Fruit fly (Drosophila melanogaster) whole organism, embryonic: ENCODE measurements around the gene CG5968.

Source experiments
- Aef1 ChIP-seq: fragments of 200-800 bp; sonication (Bioruptor generic); IDR thresholded peaks from 3 replicates; pipeline ENCODE4 v1.3.6; 2022; ENCODE audit warnings: missing biosample characterization, missing genetic modification characterization
- CG10462 ChIP-seq: fragments of 200-800 bp; sonication (Bioruptor generic); optimal IDR thresholded peaks from 2 replicates; lab custom pipeline; 2016; ENCODE audit warnings: missing biosample characterization, missing genetic modification characterization
- CG10543 ChIP-seq: fragments of 200-800 bp; sonication (Bioruptor generic); optimal IDR thresholded peaks from 3 replicates; lab custom pipeline; 2017; ENCODE audit warnings: missing biosample characterization, mild to moderate bottlenecking, missing genetic modification characterization, moderate library complexity
- CG11085 ChIP-seq: fragments of 200-800 bp; sonication (Bioruptor generic); IDR thresholded peaks from 2 replicates; pipeline ENCODE4 v1.3.6; 2022; ENCODE audit warnings: missing biosample characterization, missing genetic modification characterization
- CG12769 ChIP-seq: fragments of 200-800 bp; sonication (Bioruptor generic); optimal IDR thresholded peaks from 2 replicates; lab custom pipeline; 2019; ENCODE audit warnings: missing biosample characterization, mild to moderate bottlenecking, missing genetic modification characterization, moderate library complexity
- CG12942 ChIP-seq: fragments of 200-800 bp; sonication (Bioruptor generic); optimal IDR thresholded peaks from 3 replicates; lab custom pipeline; 2016; ENCODE audit warnings: missing biosample characterization, missing genetic modification characterization
- CG13123 ChIP-seq: fragments of 200-800 bp; sonication (Bioruptor generic); optimal IDR thresholded peaks from 2 replicates; lab custom pipeline; 2016; ENCODE audit warnings: missing biosample characterization, missing genetic modification characterization
- CG13296 ChIP-seq: fragments of 200-800 bp; sonication (Bioruptor generic); optimal IDR thresholded peaks from 3 replicates; lab custom pipeline; 2018; ENCODE audit warnings: missing biosample characterization, mild to moderate bottlenecking, missing genetic modification characterization
- CG14441 ChIP-seq: fragments of 200-800 bp; sonication (Bioruptor generic); IDR thresholded peaks from 2 replicates; pipeline ENCODE4 v1.3.6; 2022; ENCODE audit warnings: missing biosample characterization, missing genetic modification characterization
- CG14710 ChIP-seq: fragments of 200-800 bp; sonication (Bioruptor generic); optimal IDR thresholded peaks from 3 replicates; lab custom pipeline; 2019; ENCODE audit warnings: missing biosample characterization, mild to moderate bottlenecking, missing genetic modification characterization, moderate library complexity
- CG14965 ChIP-seq: fragments of 200-800 bp; sonication (Bioruptor generic); optimal IDR thresholded peaks from 2 replicates; lab custom pipeline; 2016; ENCODE audit warnings: missing biosample characterization, missing genetic modification characterization, borderline replicate concordance
- CG15011 ChIP-seq: fragments of 200-800 bp; sonication (Bioruptor generic); optimal IDR thresholded peaks from 3 replicates; lab custom pipeline; 2018; ENCODE audit warnings: missing biosample characterization, mild to moderate bottlenecking, missing genetic modification characterization
- CG15514 ChIP-seq: fragments of 200-800 bp; sonication (Bioruptor generic); optimal IDR thresholded peaks from 3 replicates; lab custom pipeline; 2017; ENCODE audit warnings: missing biosample characterization, missing genetic modification characterization, mild to moderate bottlenecking, moderate library complexity, missing genetic modification reagents
- CG16779 ChIP-seq: fragments of 200-800 bp; sonication (Bioruptor generic); IDR thresholded peaks from 2 replicates; pipeline ENCODE4 v1.3.6; 2022; ENCODE audit warnings: missing biosample characterization, missing genetic modification characterization
- CG18619 ChIP-seq: fragments of 200-800 bp; sonication (Bioruptor generic); optimal IDR thresholded peaks from 3 replicates; lab custom pipeline; 2017; ENCODE audit warnings: missing biosample characterization, mild to moderate bottlenecking, missing genetic modification characterization
- CG2712 ChIP-seq: fragments of 200-800 bp; optimal IDR thresholded peaks from 3 replicates; lab custom pipeline; 2019; ENCODE audit warnings: missing biosample characterization, mild to moderate bottlenecking, missing genetic modification characterization, moderate library complexity
- CG3065 ChIP-seq: fragments of 200-800 bp; sonication (Bioruptor generic); optimal IDR thresholded peaks from 2 replicates; lab custom pipeline; 2016; ENCODE audit warnings: missing biosample characterization, missing genetic modification characterization
- CG31224 ChIP-seq: fragments of 200-800 bp; sonication (Bioruptor generic); IDR thresholded peaks from 2 replicates; pipeline ENCODE4 v1.3.6; 2022; ENCODE audit warnings: missing biosample characterization, missing genetic modification characterization
- CG3407 ChIP-seq: fragments of 200-800 bp; sonication (Bioruptor generic); optimal IDR thresholded peaks from 2 replicates; lab custom pipeline; 2018; ENCODE audit warnings: missing biosample characterization, mild to moderate bottlenecking, missing genetic modification characterization
- CG43689 ChIP-seq: fragments of 200-800 bp; sonication (Bioruptor generic); IDR thresholded peaks from 2 replicates; pipeline ENCODE4 v1.3.6; 2022; ENCODE audit warnings: missing biosample characterization, missing genetic modification characterization
- CG4424 ChIP-seq: fragments of 200-800 bp; sonication (Bioruptor generic); optimal IDR thresholded peaks from 3 replicates; lab custom pipeline; 2016; ENCODE audit warnings: missing biosample characterization, missing genetic modification characterization
- CG4730 ChIP-seq: fragments of 200-800 bp; sonication (Bioruptor generic); IDR thresholded peaks from 2 replicates; pipeline ENCODE4 v1.3.6; 2022; ENCODE audit warnings: missing biosample characterization, missing genetic modification characterization
- CG4820 ChIP-seq: fragments of 200-800 bp; sonication (Bioruptor generic); optimal IDR thresholded peaks from 3 replicates; lab custom pipeline; 2016; ENCODE audit warnings: missing biosample characterization, missing genetic modification characterization
- CG8290 ChIP-seq, 3 experiments: fragments of 200-800 bp; sonication (Bioruptor generic); optimal IDR thresholded peaks; 2 replicates each; lab custom pipeline; 2016 to 2019; ENCODE audit warnings: missing biosample characterization in 3 of 3, missing genetic modification characterization in 3 of 3, mild to moderate bottlenecking in 2 of 3, moderate library complexity in 1 of 3
- CTCF ChIP-seq: fragments of 200-800 bp; sonication (Bioruptor generic); optimal IDR thresholded peaks from 2 replicates; lab custom pipeline; 2017; ENCODE audit warnings: missing biosample characterization, mild to moderate bottlenecking, missing genetic modification characterization, moderate library complexity
- Doc3 ChIP-seq: fragments of 200-800 bp; sonication (Bioruptor generic); IDR thresholded peaks from 3 replicates; pipeline ENCODE4 v1.3.6; 2022; ENCODE audit warnings: missing biosample characterization, missing genetic modification characterization; ENCODE audit not compliant: partially characterized antibody
- ERR ChIP-seq: fragments of 200-800 bp; sonication (Bioruptor generic); optimal IDR thresholded peaks from 2 replicates; lab custom pipeline; 2016; ENCODE audit warnings: missing biosample characterization, missing genetic modification characterization
- Hey ChIP-seq: fragments of 200-800 bp; sonication (Bioruptor generic); optimal IDR thresholded peaks from 3 replicates; lab custom pipeline; 2018; ENCODE audit warnings: missing biosample characterization, mild to moderate bottlenecking, missing genetic modification characterization
- Lim3 ChIP-seq: fragments of 200-800 bp; sonication (Bioruptor generic); IDR thresholded peaks from 2 replicates; pipeline ENCODE4 v1.3.6; 2022; ENCODE audit warnings: missing biosample characterization, missing genetic modification characterization
- Lpt ChIP-seq: fragments of >200 bp; optimal IDR thresholded peaks from 2 replicates; lab custom pipeline; 2018; ENCODE audit warnings: missing biosample characterization, missing genetic modification characterization
- NC2β ChIP-seq: fragments of 200-800 bp; sonication (Bioruptor generic); optimal IDR thresholded peaks from 2 replicates; lab custom pipeline; 2016; ENCODE audit warnings: missing biosample characterization, missing genetic modification characterization
- NFAT ChIP-seq: fragments of 200-800 bp; sonication (Bioruptor generic); IDR thresholded peaks from 2 replicates; pipeline ENCODE4 v1.3.6; 2022; ENCODE audit warnings: missing biosample characterization, missing genetic modification characterization
- Oli ChIP-seq: fragments of 200-800 bp; sonication (Bioruptor generic); optimal IDR thresholded peaks from 2 replicates; lab custom pipeline; 2018; ENCODE audit warnings: missing biosample characterization, mild to moderate bottlenecking, missing genetic modification characterization, moderate library complexity
- Sin3A ChIP-seq: fragments of >200 bp; optimal IDR thresholded peaks from 2 replicates; lab custom pipeline; 2018
- caup ChIP-seq: fragments of 200-800 bp; sonication (Bioruptor generic); optimal IDR thresholded peaks from 3 replicates; lab custom pipeline; 2017; ENCODE audit warnings: missing biosample characterization, mild to moderate bottlenecking, missing genetic modification characterization, moderate library complexity; ENCODE audit not compliant: severe bottlenecking
- chinmo ChIP-seq: fragments of 200-800 bp; sonication (Bioruptor generic); IDR thresholded peaks from 4 replicates; pipeline ENCODE4 v1.3.6; 2022; ENCODE audit warnings: missing biosample characterization, missing genetic modification characterization; ENCODE audit not compliant: partially characterized antibody
- dan ChIP-seq: fragments of 200-800 bp; sonication (Bioruptor generic); IDR thresholded peaks from 2 replicates; pipeline ENCODE4 v1.3.6; 2022; ENCODE audit warnings: missing biosample characterization, missing genetic modification characterization
- dmrt99B ChIP-seq: fragments of 200-800 bp; sonication (Bioruptor generic); optimal IDR thresholded peaks from 2 replicates; lab custom pipeline; 2018; ENCODE audit warnings: missing biosample characterization, mild to moderate bottlenecking, missing genetic modification characterization, moderate library complexity
- fd64A ChIP-seq: fragments of 200-800 bp; sonication (Bioruptor generic); optimal IDR thresholded peaks from 3 replicates; lab custom pipeline; 2018; ENCODE audit warnings: missing biosample characterization, mild to moderate bottlenecking, missing genetic modification characterization
- gcm2 ChIP-seq: fragments of 200-800 bp; sonication (Bioruptor generic); optimal IDR thresholded peaks from 2 replicates; lab custom pipeline; 2016; ENCODE audit warnings: missing biosample characterization, missing genetic modification characterization
- gt ChIP-seq: fragments of 200-800 bp; sonication (Bioruptor generic); IDR thresholded peaks from 2 replicates; pipeline ENCODE4 v1.3.6; 2022; ENCODE audit warnings: missing biosample characterization, missing genetic modification characterization
- lbe ChIP-seq: fragments of 200-800 bp; sonication (Bioruptor generic); optimal IDR thresholded peaks from 2 replicates; lab custom pipeline; 2016; ENCODE audit warnings: missing biosample characterization, mild to moderate bottlenecking, missing genetic modification characterization
- prd ChIP-seq, 3 experiments: fragments of >200 bp in 2 of 3; fragments of 200-800 bp in 1 of 3; sonication (Bioruptor generic) in 1 of 3; optimal IDR thresholded peaks in 2 of 3; IDR thresholded peaks in 1 of 3; 2 replicates in 2 of 3; 3 replicates in 1 of 3; pipeline versions ENCODE4 v1.3.6 to Lab custom; 2017 to 2022; ENCODE audit warnings: missing biosample characterization in 1 of 3, missing genetic modification characterization in 1 of 3
- sens-2 ChIP-seq: fragments of 200-800 bp; sonication (Bioruptor generic); IDR thresholded peaks from 2 replicates; pipeline ENCODE4 v1.3.6; 2022; ENCODE audit warnings: missing biosample characterization, missing genetic modification characterization
- tgo ChIP-seq: fragments of 200-800 bp; sonication (Bioruptor generic); IDR thresholded peaks from 3 replicates; pipeline ENCODE4 v1.3.6; 2022; ENCODE audit warnings: missing biosample characterization, missing genetic modification characterization
- trh ChIP-seq: fragments of 200-800 bp; sonication (Bioruptor generic); optimal IDR thresholded peaks from 2 replicates; lab custom pipeline; 2016; ENCODE audit warnings: missing biosample characterization, missing genetic modification characterization
- vvl ChIP-seq: fragments of 200-800 bp; sonication (Bioruptor generic); IDR thresholded peaks from 2 replicates; pipeline ENCODE4 v1.3.6; 2022; ENCODE audit warnings: missing biosample characterization, missing genetic modification characterization

CG5968 gene

DNA sequence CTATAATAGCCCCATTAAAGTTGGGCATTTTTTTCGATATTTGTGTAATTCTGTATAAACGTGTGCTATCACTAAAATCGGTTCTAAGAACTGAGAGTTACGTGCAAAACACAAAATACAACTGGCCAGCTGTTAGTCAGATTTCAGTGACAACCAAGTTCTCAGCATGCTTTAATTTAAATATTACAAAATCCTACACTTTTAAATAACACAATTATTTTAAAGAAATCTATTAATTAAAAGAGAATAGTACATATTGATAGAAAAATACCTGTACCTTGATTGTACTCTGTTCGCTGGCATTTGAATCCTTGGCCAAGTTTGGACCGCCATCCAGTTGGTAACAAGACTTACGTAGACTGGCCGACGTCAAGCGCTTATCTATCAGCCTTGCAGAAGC is at the start of gene CG5968:
CG5968 (minus strand) TSS at position 101 of the 400 bp plus-strand sequence.
- TF ChIP-seq CG43689 (GFP tag; lab: Robert Waterston, UW) (no peak), Aef1 (GFP tag; lab: Robert Waterston, UW) (no peak), chinmo (GFP tag; lab: Robert Waterston, UW) (no peak), NC2β (GFP tag; lab: Kevin White, UChicago) (no peak), Sin3A (lab: Kevin White, UChicago) (no peak), gcm2 (no peak), CG12769 (tag; lab: Kevin White, UChicago) (no peak), CG16779 (no peak), tgo (GFP tag; lab: Robert Waterston, UW) (no peak), CG8290 (GFP tag; optimal IDR thresholded peaks at IDR 0.05; lab: Kevin White, UChicago) (no peak), CG8290 (tag; optimal IDR thresholded peaks at IDR 0.05; lab: Kevin White, UChicago) (no peak), dmrt99B (no peak), CG4820 (GFP tag; lab: Kevin White, UChicago) (no peak), CG10543 (no peak), CG12942 (GFP tag; lab: Kevin White, UChicago) (no peak), Lim3 (no peak), Doc3 (GFP tag; lab: Robert Waterston, UW) (no peak), fd64A (GFP tag; lab: Kevin White, UChicago) (no peak), prd (optimal IDR thresholded peaks at IDR 0.05; lab: Kevin White, UChicago) (no peak), prd (GFP tag; IDR thresholded peaks at IDR 0.05; lab: Robert Waterston, UW) (no peak), gt (GFP tag; lab: Robert Waterston, UW) (no peak), CG3065 (GFP tag; lab: Kevin White, UChicago) (no peak)

- TF ChIP-seq CTCF (peak; percentile 69), Oli (no peak)
- TF ChIP-seq, all 482 proteins: peak for 1
Observed at dm6 chr2L:16598738-16599124, 49.0 kb upstream of the CG5968 start.

DNA sequence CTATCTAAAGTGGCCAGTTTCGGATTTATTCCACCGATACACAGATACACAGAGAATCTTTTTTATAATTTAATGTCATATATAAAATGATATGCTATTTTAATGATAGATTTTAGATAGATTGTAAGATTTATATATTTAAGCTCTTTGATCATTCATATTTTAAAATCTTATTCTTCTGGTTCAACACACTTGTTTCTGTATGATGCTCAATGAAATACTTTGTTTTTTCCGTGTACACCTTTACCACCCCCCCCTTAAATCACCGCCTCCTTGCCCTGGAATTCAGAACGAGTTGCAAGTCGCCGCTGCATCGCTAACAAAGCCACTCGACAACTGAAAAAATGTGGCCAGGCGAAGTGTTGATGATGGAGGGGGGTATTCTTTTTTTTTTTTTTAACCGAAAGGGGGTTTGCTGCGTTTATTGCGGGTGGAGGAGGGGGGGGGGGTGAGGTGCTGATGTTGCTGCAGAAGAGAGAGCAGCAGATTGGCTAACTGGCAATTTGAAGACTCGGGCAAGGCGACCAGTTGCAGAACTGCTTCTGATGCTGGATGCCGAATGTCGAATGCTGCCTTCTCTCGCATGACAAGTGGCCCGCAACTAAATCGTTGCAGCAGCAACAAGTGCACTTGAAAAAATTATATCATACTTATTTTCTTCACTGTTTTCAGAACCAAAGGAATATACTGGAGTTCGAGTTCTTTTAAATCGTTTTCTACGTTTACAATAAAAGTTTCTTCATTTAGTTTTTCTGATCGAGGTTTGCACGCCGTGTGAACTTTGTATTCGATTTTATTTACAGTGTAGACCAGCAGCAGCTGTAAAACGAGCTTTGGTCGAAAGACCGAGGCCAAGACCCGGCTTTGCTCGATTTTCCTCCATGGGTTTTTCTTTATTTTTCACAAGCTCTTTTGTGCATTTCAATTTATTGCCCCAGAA is 48.3 kb upstream of the CG5968 start:
- no peak for TF ChIP-seq CG31224 (GFP tag; lab: Robert Waterston, UW)
- no peak for TF ChIP-seq Hey (tag; lab: Kevin White, UChicago)
- TF ChIP-seq CG13296 (GFP tag; lab: Kevin White, UChicago): no peak
- no peak for TF ChIP-seq dan (GFP tag; lab: Robert Waterston, UW)
- TF ChIP-seq CG18619 (GFP tag; lab: Kevin White, UChicago): no peak
- no peak for TF ChIP-seq CG15514 (GFP tag; lab: Kevin White, UChicago)
- peak; percentile 80 for TF ChIP-seq CG2712 (tag; lab: Kevin White, UChicago)
- TF ChIP-seq NFAT (GFP tag; lab: Robert Waterston, UW): no peak
- no peak for TF ChIP-seq Lpt
- TF ChIP-seq lbe (GFP tag; lab: Kevin White, UChicago): peak; percentile 93
- peak; percentile 52 for TF ChIP-seq CG14710 (tag; lab: Kevin White, UChicago)
- TF ChIP-seq CG14965: no peak
- TF ChIP-seq CG12769 (tag; lab: Kevin White, UChicago): no peak
- peak; percentile 64 for TF ChIP-seq CG3407 (GFP tag; lab: Kevin White, UChicago)
- TF ChIP-seq CG11085: no peak
- TF ChIP-seq CG13123 (GFP tag; lab: Kevin White, UChicago): no peak
- no peak for TF ChIP-seq CG14441 (GFP tag; lab: Robert Waterston, UW)
- TF ChIP-seq CG10462 (GFP tag; lab: Kevin White, UChicago): peak; percentile 17
- no peak for TF ChIP-seq trh (GFP tag; lab: Kevin White, UChicago)
- TF ChIP-seq caup (GFP tag; lab: Kevin White, UChicago): no peak
- peak; percentile 48; the same call in 1 of the 2 replicates for TF ChIP-seq sens-2 (GFP tag; lab: Robert Waterston, UW)
- 0 out of 2 replicates have a peak, but pooled peaks have one; percentile 19 for TF ChIP-seq CG4730
- TF ChIP-seq CG4424 (GFP tag; lab: Kevin White, UChicago): peak; percentile 35
- no peak for TF ChIP-seq ERR (GFP tag; lab: Kevin White, UChicago)
- TF ChIP-seq CG15011 (GFP tag; lab: Kevin White, UChicago): no peak
- peak; percentile 72 for TF ChIP-seq vvl
